Fruit fly (Drosophila melanogaster) whole organism: ENCODE results near the gene ac.

Experiments used
- Dll ChIP-seq: fragments of >200 bp; optimal IDR thresholded peaks from 2 replicates; lab custom pipeline; 2017
- EcR ChIP-seq, 2 experiments: fragments of >200 bp; optimal IDR thresholded peaks; 2 replicates each; lab custom pipeline; 2017; ENCODE audit warnings: missing biosample characterization in 2 of 2, missing genetic modification characterization in 2 of 2, missing genetic modification reagents in 2 of 2
- pan ChIP-seq: fragments of >200 bp; optimal IDR thresholded peaks from 2 replicates; lab custom pipeline; 2017

DNA sequence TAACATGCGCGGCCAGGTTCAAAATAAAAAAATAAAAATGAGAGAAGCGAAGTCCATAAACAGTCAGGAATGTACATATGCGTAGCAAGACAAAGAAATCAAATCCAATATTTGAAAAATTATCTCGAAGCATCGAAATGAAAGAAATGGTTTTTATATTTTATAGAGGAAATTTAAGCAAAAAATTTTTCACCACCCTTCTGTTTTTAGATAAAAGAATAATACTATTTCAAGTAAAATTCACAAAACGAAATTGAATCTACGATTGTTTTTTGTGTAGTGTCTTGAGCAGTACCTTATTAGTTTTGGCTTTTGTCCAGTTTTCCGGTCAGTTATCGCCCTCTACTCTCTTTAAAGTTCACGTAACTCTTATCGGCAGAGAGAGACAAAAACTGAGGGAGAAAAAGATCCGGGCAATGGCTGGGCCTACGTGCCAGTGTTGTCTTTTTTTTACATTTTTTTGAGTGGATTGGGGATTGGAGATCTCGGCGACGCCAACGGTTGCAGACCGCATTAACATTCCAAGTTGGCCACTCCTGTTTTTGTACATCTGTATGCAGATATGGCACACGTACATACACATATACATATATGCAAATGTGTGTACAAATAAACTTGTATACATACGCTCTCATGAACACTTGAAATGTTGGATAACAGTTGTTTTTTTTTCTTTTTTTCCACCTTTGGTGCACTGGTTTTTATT is 29.8 kb upstream of the ac start:
- no peak for TF ChIP-seq EcR (GFP tag; optimal IDR thresholded peaks at IDR 0.05; lab: Kevin White, UChicago)
- TF ChIP-seq Dll (lab: Kevin White, UChicago) = no peak
- TF ChIP-seq pan (lab: Kevin White, UChicago) = no peak
